Worm (Caenorhabditis elegans) whole organism, L2 larva: ENCODE data around the gene R160.14.
"Not testable (repeated sequence)": the region's sequence is repeated elsewhere in the genome, so short reads cannot be mapped to it uniquely, and the experiment has no call there.

Experiments
- R02D3.7 ChIP-seq: fragments of 150-350 bp; optimal IDR thresholded peaks from 2 replicates; lab custom pipeline; 2014; ENCODE audit warnings: missing biosample characterization, missing genetic modification characterization
- dmd-4 ChIP-seq: sonication (generic microtip); optimal IDR thresholded peaks from 2 replicates; lab custom pipeline; 2017; ENCODE audit warnings: missing biosample characterization, missing genetic modification characterization
- elt-3 ChIP-seq: sonication (generic microtip); optimal IDR thresholded peaks from 2 replicates; lab custom pipeline; 2017; ENCODE audit warnings: missing biosample characterization, missing genetic modification characterization
- lin-39 ChIP-seq: fragments of 150-350 bp; optimal IDR thresholded peaks from 2 replicates; lab custom pipeline; 2014; ENCODE audit warnings: missing biosample characterization, missing genetic modification reagents, missing genetic modification characterization
- mbf-1 ChIP-seq: sonication (generic microtip); optimal IDR thresholded peaks from 2 replicates; lab custom pipeline; 2017; ENCODE audit warnings: missing biosample characterization, missing genetic modification characterization
- mdl-1 ChIP-seq, 2 experiments: fragments of 150-350 bp in 1 of 2; sonication (generic microtip) in 1 of 2; optimal IDR thresholded peaks; 2 replicates each; lab custom pipeline; 2017; ENCODE audit warnings: missing biosample characterization in 2 of 2, missing genetic modification characterization in 2 of 2
- nhr-77 ChIP-seq: fragments of 150-350 bp; optimal IDR thresholded peaks from 2 replicates; lab custom pipeline; 2014; ENCODE audit warnings: missing biosample characterization, missing genetic modification characterization
- skn-1 ChIP-seq: sonication (generic microtip); optimal IDR thresholded peaks from 2 replicates; lab custom pipeline; 2017; ENCODE audit warnings: missing biosample characterization, missing genetic modification characterization
- snpc-4 ChIP-seq: fragments of 150-350 bp; optimal IDR thresholded peaks from 2 replicates; lab custom pipeline; 2014; ENCODE audit warnings: missing biosample characterization, missing genetic modification characterization
- ztf-11 ChIP-seq: sonication (generic microtip); optimal IDR thresholded peaks from 2 replicates; lab custom pipeline; 2017; ENCODE audit warnings: missing biosample characterization, missing genetic modification characterization

DNA sequence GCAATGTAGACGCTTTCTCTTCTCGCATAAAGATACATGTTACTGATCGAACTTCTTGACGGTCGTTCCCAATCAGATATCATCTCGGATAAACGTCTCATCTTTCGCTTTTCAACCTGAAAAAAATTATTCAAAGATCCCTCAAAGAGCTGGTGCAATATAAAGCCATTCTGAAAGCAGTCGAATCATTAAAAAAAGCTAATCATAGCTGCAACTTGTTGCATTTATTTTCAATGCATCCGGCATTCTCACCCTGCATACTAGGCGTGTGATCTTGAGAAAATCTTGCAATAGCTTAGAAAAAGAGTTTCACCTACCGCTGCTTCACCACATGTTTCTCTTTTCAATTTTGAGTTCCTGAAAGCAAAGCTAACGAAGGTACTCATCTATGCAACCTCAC lies 39.6 kb downstream of the R160.14 start, which contains the start of gene C24A8.6:
- TF ChIP-seq mdl-1 (tag; optimal IDR thresholded peaks at IDR 0.05; lab: Kevin White, UChicago); nhr-77 (tag; lab: Kevin White, UChicago); elt-3 (tag; lab: Kevin White, UChicago); mbf-1 (tag; lab: Kevin White, UChicago); lin-39; R02D3.7; dmd-4 (tag; lab: Kevin White, UChicago); ztf-11 (tag; lab: Kevin White, UChicago); skn-1 (tag; lab: Kevin White, UChicago); snpc-4 (tag; lab: Kevin White, UChicago): not testable (repeated sequence)
